Worm (Caenorhabditis elegans) whole organism, L4 larva: ENCODE data around the gene ttc-17.
A peak's percentile ranks its signal among the peaks of the same experiment; 100 is the strongest.

ENCODE experiments used
- F44E2.7 ChIP-seq: fragments of 200-800 bp; sonication (Bioruptor generic); IDR thresholded peaks from 2 replicates; pipeline ENCODE4 v2.1.2; 2022; ENCODE audit warnings: missing genetic modification characterization, missing compliant biosample characterization
- R02D3.7 ChIP-seq: fragments of 150-350 bp; sonication (generic microtip); optimal IDR thresholded peaks from 3 replicates; lab custom pipeline; 2014; ENCODE audit warnings: missing biosample characterization, missing genetic modification characterization
- Y75B8A.6 ChIP-seq: fragments of 200-800 bp; sonication (Bioruptor generic); IDR thresholded peaks from 2 replicates; pipeline ENCODE4 v1.3.6; 2022; ENCODE audit warnings: missing genetic modification reagents, missing genetic modification characterization, missing compliant biosample characterization
- ZK337.2 ChIP-seq: fragments of 200-800 bp; sonication (Bioruptor generic); IDR thresholded peaks from 2 replicates; pipeline ENCODE4 v1.3.6; 2022; ENCODE audit warnings: missing genetic modification reagents, missing genetic modification characterization, missing compliant biosample characterization
- aha-1 ChIP-seq: fragments of 150-350 bp; peaks from one replicate; lab custom pipeline; 2014; ENCODE audit warnings: missing biosample characterization, missing genetic modification characterization
- ceh-20 ChIP-seq: fragments of 200-800 bp; sonication (Bioruptor generic); IDR thresholded peaks from 2 replicates; pipeline ENCODE4 v1.3.6; 2022; ENCODE audit warnings: missing genetic modification reagents, missing genetic modification characterization, missing compliant biosample characterization
- ceh-28 ChIP-seq: fragments of 150-350 bp; optimal IDR thresholded peaks from 2 replicates; lab custom pipeline; 2014; ENCODE audit warnings: missing biosample characterization, missing genetic modification reagents, missing genetic modification characterization
- ceh-32 ChIP-seq: sonication (generic microtip); optimal IDR thresholded peaks from 2 replicates; lab custom pipeline; 2016; ENCODE audit warnings: mild to moderate bottlenecking, missing genetic modification characterization, missing compliant biosample characterization; ENCODE audit not compliant: poor library complexity
- ceh-62 ChIP-seq: sonication (generic microtip); optimal IDR thresholded peaks from 2 replicates; lab custom pipeline; 2017; ENCODE audit warnings: missing biosample characterization, missing genetic modification characterization
- daf-16 ChIP-seq, 3 experiments: sonication (generic microtip); optimal IDR thresholded peaks; 2 replicates each; lab custom pipeline; 2016 to 2017; ENCODE audit warnings: missing genetic modification characterization in 3 of 3, missing genetic modification reagents in 3 of 3, mild to moderate bottlenecking in 2 of 3, missing compliant biosample characterization in 2 of 3, missing biosample characterization in 1 of 3, moderate library complexity in 1 of 3
- daf-19 ChIP-seq: fragments of 200-800 bp; sonication (Bioruptor generic); conservative IDR thresholded peaks from 2 replicates; pipeline ENCODE4 v1.3.6; 2022; ENCODE audit warnings: missing genetic modification characterization, missing compliant biosample characterization
- dmd-8 ChIP-seq: fragments of 200-800 bp; sonication (Bioruptor generic); IDR thresholded peaks from 2 replicates; pipeline ENCODE4 v1.3.6; 2022; ENCODE audit warnings: missing genetic modification characterization, missing compliant biosample characterization
- dmd-9 ChIP-seq: fragments of 200-800 bp; sonication (Bioruptor generic); IDR thresholded peaks from 2 replicates; pipeline ENCODE4 v1.3.6; 2022; ENCODE audit warnings: missing genetic modification reagents, missing genetic modification characterization, missing compliant biosample characterization
- duxl-1 ChIP-seq: sonication (generic microtip); optimal IDR thresholded peaks from 2 replicates; lab custom pipeline; 2016; ENCODE audit warnings: mild to moderate bottlenecking, missing genetic modification characterization, moderate library complexity, missing compliant biosample characterization; ENCODE audit not compliant: poor library complexity
- fkh-10 ChIP-seq: fragments of 150-350 bp; optimal IDR thresholded peaks from 2 replicates; lab custom pipeline; 2014; ENCODE audit warnings: missing biosample characterization, missing genetic modification reagents, missing genetic modification characterization
- fos-1 ChIP-seq: fragments of 150-350 bp; optimal IDR thresholded peaks from 2 replicates; lab custom pipeline; 2014; ENCODE audit warnings: missing biosample characterization, missing genetic modification characterization
- hif-1 ChIP-seq, 2 experiments: sonication (generic microtip); optimal IDR thresholded peaks; 2 replicates each; lab custom pipeline; 2016 to 2017; ENCODE audit warnings: missing compliant biosample characterization in 2 of 2, missing genetic modification characterization in 2 of 2, missing genetic modification reagents in 2 of 2, missing genotype in 2 of 2, mild to moderate bottlenecking in 1 of 2
- hlh-11 ChIP-seq: fragments of 200-800 bp; sonication (Bioruptor generic); optimal IDR thresholded peaks from 2 replicates; lab custom pipeline; 2018; ENCODE audit warnings: mild to moderate bottlenecking, missing genetic modification characterization, missing compliant biosample characterization
- lim-7 ChIP-seq: fragments of 200-800 bp; sonication (Bioruptor generic); IDR thresholded peaks from 2 replicates; pipeline ENCODE4 v1.3.6; 2022; ENCODE audit warnings: missing genetic modification characterization, missing compliant biosample characterization
- lin-13 ChIP-seq: fragments of 150-350 bp; optimal IDR thresholded peaks from 2 replicates; lab custom pipeline; 2014; ENCODE audit warnings: missing biosample characterization, missing genetic modification reagents, missing genetic modification characterization
- lin-38 ChIP-seq: fragments of 200-800 bp; sonication (Bioruptor generic); IDR thresholded peaks from 2 replicates; pipeline ENCODE4 v1.3.6; 2022; ENCODE audit warnings: missing genetic modification reagents, missing genetic modification characterization, missing compliant biosample characterization
- lir-3 ChIP-seq: sonication (generic microtip); optimal IDR thresholded peaks from 2 replicates; lab custom pipeline; 2016; ENCODE audit warnings: mild to moderate bottlenecking, missing genetic modification characterization, missing compliant biosample characterization
- madf-5 ChIP-seq, 2 experiments: fragments of 200-800 bp; sonication (Bioruptor generic); IDR thresholded peaks; 2 replicates each; pipeline ENCODE4 v1.3.6; 2022; ENCODE audit warnings: missing compliant biosample characterization in 2 of 2, missing genetic modification characterization in 2 of 2
- madf-9 ChIP-seq: fragments of 200-800 bp; sonication (Bioruptor generic); conservative IDR thresholded peaks from 2 replicates; pipeline ENCODE4 v1.3.6; 2022; ENCODE audit warnings: missing genetic modification reagents, missing genetic modification characterization, missing compliant biosample characterization
- mep-1 ChIP-seq: fragments of 150-350 bp; sonication (generic microtip); optimal IDR thresholded peaks from 3 replicates; lab custom pipeline; 2014; ENCODE audit warnings: missing biosample characterization, missing genetic modification characterization
- mes-2 ChIP-seq: sonication (generic microtip); optimal IDR thresholded peaks from 2 replicates; lab custom pipeline; 2016; ENCODE audit warnings: missing genotype, mild to moderate bottlenecking, missing genetic modification characterization, missing compliant biosample characterization; ENCODE audit not compliant: poor library complexity, severe bottlenecking
- nhr-10 ChIP-seq: fragments of 150-350 bp; optimal IDR thresholded peaks from 2 replicates; lab custom pipeline; 2014; ENCODE audit warnings: missing biosample characterization, missing genetic modification characterization
- nhr-102 ChIP-seq: sonication (generic microtip); optimal IDR thresholded peaks from 2 replicates; lab custom pipeline; 2016; ENCODE audit warnings: mild to moderate bottlenecking, missing genetic modification characterization, moderate library complexity, missing compliant biosample characterization
- nhr-237 ChIP-seq: sonication (generic microtip); optimal IDR thresholded peaks from 2 replicates; lab custom pipeline; 2017; ENCODE audit warnings: missing biosample characterization, missing genetic modification characterization
- nhr-76 ChIP-seq: fragments of 150-350 bp; optimal IDR thresholded peaks from 2 replicates; lab custom pipeline; 2014; ENCODE audit warnings: missing biosample characterization, missing genetic modification characterization
- pha-4 ChIP-seq, 2 experiments: fragments of 150-350 bp in 1 of 2; fragments of 200-800 bp in 1 of 2; sonication (Bioruptor generic) in 1 of 2; IDR thresholded peaks in 1 of 2; optimal IDR thresholded peaks in 1 of 2; 2 replicates each; pipeline versions ENCODE4 v1.3.6 to Lab custom; 2014 to 2022; ENCODE audit warnings: missing genetic modification characterization in 2 of 2, missing genetic modification reagents in 2 of 2, missing biosample characterization in 1 of 2, missing compliant biosample characterization in 1 of 2
- rbr-2 ChIP-seq: sonication (generic microtip); optimal IDR thresholded peaks from 2 replicates; lab custom pipeline; 2016; ENCODE audit warnings: missing genotype, missing genetic modification characterization, missing compliant biosample characterization
- sdz-12 ChIP-seq: fragments of 200-800 bp; sonication (Bioruptor generic); optimal IDR thresholded peaks from 2 replicates; lab custom pipeline; 2018; ENCODE audit warnings: mild to moderate bottlenecking, missing genetic modification characterization, missing compliant biosample characterization
- snpc-1.2 ChIP-seq: fragments of 200-800 bp; sonication (Bioruptor generic); IDR thresholded peaks from 2 replicates; pipeline ENCODE4 v1.3.6; 2022; ENCODE audit warnings: missing genetic modification reagents, missing genetic modification characterization, missing compliant biosample characterization
- unc-130 ChIP-seq: sonication (generic microtip); optimal IDR thresholded peaks from 2 replicates; lab custom pipeline; 2016; ENCODE audit warnings: missing genetic modification reagents, missing genetic modification characterization, missing compliant biosample characterization
- unc-62 ChIP-seq, 3 experiments: fragments of 150-350 bp in 1 of 3; sonication (generic microtip); optimal IDR thresholded peaks in 2 of 3; peaks in 1 of 3; 1 replicate in 1 of 3; 2 replicates in 2 of 3; lab custom pipeline; 2014 to 2017; ENCODE audit warnings: missing biosample characterization in 3 of 3, missing genetic modification characterization in 3 of 3, missing genetic modification reagents in 3 of 3, missing genotype in 1 of 3
- vab-7 ChIP-seq: fragments of 200-800 bp; sonication (Bioruptor generic); IDR thresholded peaks from 2 replicates; pipeline ENCODE4 v1.3.6; 2022; ENCODE audit warnings: missing genetic modification reagents, missing genetic modification characterization, missing compliant biosample characterization
- zfp-2 ChIP-seq: sonication (generic microtip); optimal IDR thresholded peaks from 2 replicates; lab custom pipeline; 2016; ENCODE audit warnings: mild to moderate bottlenecking, missing genetic modification characterization, missing compliant biosample characterization
- zip-2 ChIP-seq: fragments of 150-350 bp; optimal IDR thresholded peaks from 2 replicates; lab custom pipeline; 2014; ENCODE audit warnings: missing biosample characterization, missing genetic modification characterization

Gene ttc-17

ce11 chrV:8937476-8938249 lies 19.2 kb upstream of the ttc-17 start:
- no peak for TF ChIP-seq F44E2.7
- no peak for TF ChIP-seq duxl-1
- TF ChIP-seq pha-4 (GFP tag; IDR thresholded peaks at IDR 0.05; lab: Robert Waterston, UW): 0 out of 2 replicates have a peak, but pooled peaks have one; percentile 25
- TF ChIP-seq pha-4 (tag; optimal IDR thresholded peaks at IDR 0.05; lab: Kevin White, UChicago): no peak
- TF ChIP-seq zfp-2: no peak
- no peak for TF ChIP-seq R02D3.7
- no peak for TF ChIP-seq Y75B8A.6
- TF ChIP-seq dmd-9 (GFP tag; lab: Robert Waterston, UW): no peak
- peak; percentile 24 for TF ChIP-seq aha-1 (tag; lab: Kevin White, UChicago)
- TF ChIP-seq snpc-1.2 (GFP tag; lab: Robert Waterston, UW): 0 out of 2 replicates have a peak, but pooled peaks have one; percentile 16
- no peak for TF ChIP-seq hif-1 (tag; optimal IDR thresholded peaks at IDR 0.05; lab: Kevin White, UChicago)
- TF ChIP-seq lim-7 (GFP tag; lab: Robert Waterston, UW): no peak
- no peak for TF ChIP-seq mes-2 (tag; lab: Kevin White, UChicago)

ce11 chrV:8938445-8938844 lies 18.4 kb upstream of the ttc-17 start:
- TF ChIP-seq aha-1 (tag; lab: Kevin White, UChicago) (peak; percentile 56), madf-9 (GFP tag; lab: Robert Waterston, UW) (0 out of 2 replicates have a peak, but pooled peaks have one; percentile 5), nhr-237 (tag; lab: Kevin White, UChicago) (no peak)

- peak; percentile 35; the same call in 1 of the 2 replicates for TF ChIP-seq lim-7 (GFP tag; lab: Robert Waterston, UW)
- TF ChIP-seq ceh-62 (tag; lab: Kevin White, UChicago): no peak
- peak in 1 of 2 experiments; percentile 12 for TF ChIP-seq unc-62 (GFP tag; optimal IDR thresholded peaks at IDR 0.05 in 1 of 2; lab: Kevin White, UChicago)
- TF ChIP-seq unc-62 (tag; optimal IDR thresholded peaks at IDR 0.05; lab: Kevin White, UChicago): no peak
- TF ChIP-seq lir-3: no peak
- TF ChIP-seq fos-1 (tag; lab: Kevin White, UChicago): no peak
- no peak for TF ChIP-seq nhr-76 (tag; lab: Kevin White, UChicago)
- TF ChIP-seq madf-5 (GFP tag; IDR thresholded peaks at IDR 0.05; lab: Robert Waterston, UW): 0 out of 4 replicates have a peak, but pooled peaks of 1 of the 2 experiments have one; percentile 37
- 0 out of 2 replicates have a peak, but pooled peaks have one; percentile 57 for TF ChIP-seq dmd-8
- no peak for TF ChIP-seq daf-16 (GFP tag; optimal IDR thresholded peaks at IDR 0.05; lab: Kevin White, UChicago)
- no peak for TF ChIP-seq daf-16 (tag; optimal IDR thresholded peaks at IDR 0.05; lab: Kevin White, UChicago)
- TF ChIP-seq vab-7: peak; percentile 18; the same call in 1 of the 2 replicates
- TF ChIP-seq dmd-9 (GFP tag; lab: Robert Waterston, UW): no peak
Measured at ce11 chrV:8938943-8939342, 17.9 kb upstream of the ttc-17 start.

- peak; percentile 47 for TF ChIP-seq hlh-11 (tag; lab: Kevin White, UChicago)
- 0 out of 2 replicates have a peak, but pooled peaks have one; percentile 35 for TF ChIP-seq lim-7 (GFP tag; lab: Robert Waterston, UW)
- peak; percentile 54 for TF ChIP-seq sdz-12 (GFP tag; lab: Kevin White, UChicago)
- TF ChIP-seq madf-9 (GFP tag; lab: Robert Waterston, UW): peak; percentile 57; the same call in 1 of the 2 replicates
- no peak for TF ChIP-seq ceh-32
- TF ChIP-seq daf-16 (GFP tag; optimal IDR thresholded peaks at IDR 0.05; lab: Kevin White, UChicago): peak in 1 of 2 experiments; percentile 58
- peak; percentile 42 for TF ChIP-seq daf-16 (tag; optimal IDR thresholded peaks at IDR 0.05; lab: Kevin White, UChicago)
- TF ChIP-seq zip-2 (tag; lab: Kevin White, UChicago): peak; percentile 55
- TF ChIP-seq mep-1 (tag; lab: Kevin White, UChicago): peak; percentile 44
- no peak for TF ChIP-seq lin-13 (GFP tag; lab: Kevin White, UChicago)
- no peak for TF ChIP-seq fkh-10 (GFP tag; lab: Kevin White, UChicago)
- no peak for TF ChIP-seq ceh-20 (GFP tag; lab: Robert Waterston, UW)
- peak; percentile 29; the same call in 1 of the 2 replicates for TF ChIP-seq lin-38 (GFP tag; lab: Robert Waterston, UW)
- TF ChIP-seq dmd-9 (GFP tag; lab: Robert Waterston, UW): no peak
- no peak for TF ChIP-seq unc-130 (GFP tag; lab: Kevin White, UChicago)
- TF ChIP-seq fos-1 (tag; lab: Kevin White, UChicago): no peak
- TF ChIP-seq nhr-102: no peak
- no peak for TF ChIP-seq ceh-28 (tag; lab: Kevin White, UChicago)
- TF ChIP-seq daf-19 (GFP tag; lab: Robert Waterston, UW): 0 out of 2 replicates have a peak, but pooled peaks have one; percentile 29
- TF ChIP-seq pha-4 (GFP tag; IDR thresholded peaks at IDR 0.05; lab: Robert Waterston, UW): peak; percentile 54
- TF ChIP-seq pha-4 (tag; optimal IDR thresholded peaks at IDR 0.05; lab: Kevin White, UChicago): no peak
- TF ChIP-seq rbr-2 (tag; lab: Kevin White, UChicago): peak; percentile 11
- TF ChIP-seq vab-7: 0 out of 2 replicates have a peak, but pooled peaks have one; percentile 13
- no peak for TF ChIP-seq nhr-10 (tag; lab: Kevin White, UChicago)
- TF ChIP-seq aha-1 (tag; lab: Kevin White, UChicago): peak; percentile 87
- TF ChIP-seq ZK337.2 (GFP tag; lab: Robert Waterston, UW): no peak
Measured at ce11 chrV:8939424-8940065, 17.3 kb upstream of the ttc-17 start.
